Fruit fly (Drosophila melanogaster) whole organism: ENCODE measurements around the gene CG11349.

Experiments used
- CG8478 ChIP-seq: fragments of >200 bp; optimal IDR thresholded peaks from 2 replicates; lab custom pipeline; 2018; ENCODE audit warnings: inconsistent platforms
- pan ChIP-seq: fragments of >200 bp; optimal IDR thresholded peaks from 2 replicates; lab custom pipeline; 2017
- psq ChIP-seq: fragments of >200 bp; optimal IDR thresholded peaks from 2 replicates; lab custom pipeline; 2017
- usp ChIP-seq: fragments of >200 bp; optimal IDR thresholded peaks from 2 replicates; lab custom pipeline; 2017; ENCODE audit warnings: missing biosample characterization, missing genetic modification characterization, mixed read lengths

dm6 chr3L:4482509-4482908, 9.6 kb downstream of the CG11349 start, which contains the start of gene CG11350:
- TF ChIP-seq usp = no peak
- no peak for TF ChIP-seq CG8478
- no peak for TF ChIP-seq pan
- TF ChIP-seq psq (lab: Kevin White, UChicago) = no peak
